Fruit fly (Drosophila melanogaster): ENCODE data around the gene CG42747.

Gene CG42747

dm6 chr3L:6482838-6483237, 82.4 kb downstream of the CG42747 start (continued):
- TF ChIP-seq HmgZ (tag; optimal IDR thresholded peaks at IDR 0.05), result no peak
- peak in 1 of 2 experiments; percentile 52 for TF ChIP-seq bsh (GFP tag; optimal IDR thresholded peaks at IDR 0.05)
- TF ChIP-seq ara (GFP tag; IDR thresholded peaks at IDR 0.05), result no peak
- no peak for TF ChIP-seq hkb (optimal IDR thresholded peaks at IDR 0.05)
- TF ChIP-seq hkb (GFP tag; IDR thresholded peaks at IDR 0.05), result no peak
- no peak for TF ChIP-seq CG9876 (GFP tag; optimal IDR thresholded peaks at IDR 0.05)
- TF ChIP-seq CG4424 (GFP tag; optimal IDR thresholded peaks at IDR 0.05), result peak; percentile 32
- peak; percentile 30 for TF ChIP-seq CG30403 (GFP tag; optimal IDR thresholded peaks at IDR 0.05)
- no peak for TF ChIP-seq Doc2 (GFP tag; IDR thresholded peaks at IDR 0.05)
- TF ChIP-seq pnt (GFP tag; optimal IDR thresholded peaks at IDR 0.05), result no peak
- no peak for TF ChIP-seq wdn (GFP tag; IDR thresholded peaks at IDR 0.05)
- no peak for TF ChIP-seq Myb (GFP tag; optimal IDR thresholded peaks at IDR 0.05)
- no peak for TF ChIP-seq lab (GFP tag; optimal IDR thresholded peaks at IDR 0.05)
- no peak for TF ChIP-seq CG6813 (GFP tag; optimal IDR thresholded peaks at IDR 0.05)
- no peak for TF ChIP-seq CHES-1-like (GFP tag; optimal IDR thresholded peaks at IDR 0.05)
- no peak for TF ChIP-seq Mrtf (GFP tag; IDR thresholded peaks at IDR 0.05)
- TF ChIP-seq CG10654 (GFP tag; optimal IDR thresholded peaks at IDR 0.05), result no peak
- TF ChIP-seq seq (GFP tag; IDR thresholded peaks at IDR 0.05), result no peak
- no peak for TF ChIP-seq crp (GFP tag; optimal IDR thresholded peaks at IDR 0.05)
- TF ChIP-seq zf30C (GFP tag; optimal IDR thresholded peaks at IDR 0.05), result no peak
- TF ChIP-seq B-H2 (GFP tag; optimal IDR thresholded peaks at IDR 0.05), result no peak
- no peak for TF ChIP-seq CG3065 (GFP tag; optimal IDR thresholded peaks at IDR 0.05)
- peak; percentile 4 for TF ChIP-seq CoRest (tag; optimal IDR thresholded peaks at IDR 0.05)
- TF ChIP-seq CG2875 (GFP tag; optimal IDR thresholded peaks at IDR 0.05), result no peak
- TF ChIP-seq CG18476 (GFP tag; optimal IDR thresholded peaks at IDR 0.05), result no peak
- no peak for TF ChIP-seq slp2 (GFP tag; optimal IDR thresholded peaks at IDR 0.05)
- TF ChIP-seq tll (GFP tag; optimal IDR thresholded peaks at IDR 0.05), result no peak
- TF ChIP-seq vvl (GFP tag; IDR thresholded peaks at IDR 0.05), result peak; percentile 92
- TF ChIP-seq hbn (GFP tag; IDR thresholded peaks at IDR 0.05; ENCODE audit: partially characterized antibody), result no peak
- TF ChIP-seq CG43689 (GFP tag; IDR thresholded peaks at IDR 0.05), result no peak
- TF ChIP-seq trh (GFP tag; optimal IDR thresholded peaks at IDR 0.05), result no peak
- TF ChIP-seq CG5953 (GFP tag; IDR thresholded peaks at IDR 0.05), result peak; percentile 49; the same call in 1 of the 2 replicates
- TF ChIP-seq CG17568 (GFP tag; optimal IDR thresholded peaks at IDR 0.05), result no peak
- no peak for TF ChIP-seq Sin3A (optimal IDR thresholded peaks at IDR 0.05)
- TF ChIP-seq disco-r (GFP tag; optimal IDR thresholded peaks at IDR 0.05), result no peak
- no peak for TF ChIP-seq her (GFP tag; optimal IDR thresholded peaks at IDR 0.05)
- TF ChIP-seq CG3847 (GFP tag; IDR thresholded peaks at IDR 0.05), result no peak
- no peak for TF ChIP-seq CG33213 (GFP tag; optimal IDR thresholded peaks at IDR 0.05)
- no peak for TF ChIP-seq nerfin-1 (tag; optimal IDR thresholded peaks at IDR 0.05)
- no peak for TF ChIP-seq Ets97D (GFP tag; optimal IDR thresholded peaks at IDR 0.05)
- TF ChIP-seq salm (tag; optimal IDR thresholded peaks at IDR 0.05), result no peak
- TF ChIP-seq pum (GFP tag; optimal IDR thresholded peaks at IDR 0.05), result no peak
- TF ChIP-seq slbo (GFP tag; IDR thresholded peaks at IDR 0.05), result 0 out of 2 replicates have a peak, but pooled peaks have one; percentile 17
- no peak for TF ChIP-seq gt (GFP tag; IDR thresholded peaks at IDR 0.05)
- TF ChIP-seq CG12659 (GFP tag; optimal IDR thresholded peaks at IDR 0.05), result no peak
- no peak for TF ChIP-seq CG2202 (tag; optimal IDR thresholded peaks at IDR 0.05)
- TF ChIP-seq jumu (GFP tag; optimal IDR thresholded peaks at IDR 0.05), result no peak
- TF ChIP-seq tio (GFP tag; optimal IDR thresholded peaks at IDR 0.05), result no peak
- TF ChIP-seq az2 (GFP tag; optimal IDR thresholded peaks at IDR 0.05), result peak; percentile 20
- no peak for TF ChIP-seq CG11456 (GFP tag; IDR thresholded peaks at IDR 0.05)
- TF ChIP-seq sob (GFP tag; IDR thresholded peaks at IDR 0.05), result no peak
- TF ChIP-seq CTCF (GFP tag; optimal IDR thresholded peaks at IDR 0.05), result no peak
- no peak for TF ChIP-seq sim (GFP tag; IDR thresholded peaks at IDR 0.05)
- no peak for TF ChIP-seq kay (GFP tag; optimal IDR thresholded peaks at IDR 0.05)
